Worm (Caenorhabditis elegans): ENCODE measurements around the gene nspf-3.

- no peak for TF ChIP-seq him-1 (tag; optimal IDR thresholded peaks at IDR 0.05)
- no peak for TF ChIP-seq W03F9.2 (tag; optimal IDR thresholded peaks at IDR 0.05)
- no peak for TF ChIP-seq dao-5 (tag; optimal IDR thresholded peaks at IDR 0.05)
Measured at ce11 chrII:2641777-2642176, 48.2 kb downstream of the nspf-3 start, which contains the start of gene F22E5.7.

All from whole organism, L4/young adult.